Fruit fly (Drosophila melanogaster): ENCODE data around the gene CG15399.

dm6 chr2L:2760288-2760687, 11.3 kb downstream of the CG15399 start:
- TF ChIP-seq CG2712 (tag; optimal IDR thresholded peaks at IDR 0.05) (no peak), Drgx (GFP tag; IDR thresholded peaks at IDR 0.05) (no peak), CG15011 (GFP tag; optimal IDR thresholded peaks at IDR 0.05) (no peak), CG31441 (GFP tag; IDR thresholded peaks at IDR 0.05) (no peak), vvl (GFP tag; IDR thresholded peaks at IDR 0.05) (no peak), HLH3B (GFP tag; IDR thresholded peaks at IDR 0.05) (no peak), CG2199 (GFP tag; IDR thresholded peaks at IDR 0.05) (no peak), zf30C (GFP tag; optimal IDR thresholded peaks at IDR 0.05) (no peak)

Measured in whole organism, embryonic.